Worm (Caenorhabditis elegans): Measurements from ENCODE around the gene ced-2.

- no peak for TF ChIP-seq pes-1 (GFP tag; IDR thresholded peaks at IDR 0.05)
- no peak for TF ChIP-seq aly-1 (tag; optimal IDR thresholded peaks at IDR 0.05)
- TF ChIP-seq flt-1 (GFP tag; IDR thresholded peaks at IDR 0.05): no peak
- TF ChIP-seq ama-1 (optimal IDR thresholded peaks at IDR 0.05): no peak
Observed at ce11 chrIV:1576731-1577130, 20.4 kb upstream of the ced-2 start, which contains the start of gene Y41D4B.14.
